Fruit fly (Drosophila melanogaster) whole organism, embryonic: ENCODE measurements around the gene MED14.

Experiments used
- Abd-B ChIP-seq: fragments of 200-800 bp; sonication (Bioruptor generic); optimal IDR thresholded peaks from 2 replicates; lab custom pipeline; 2018; ENCODE audit warnings: missing biosample characterization, mild to moderate bottlenecking, missing genetic modification characterization, moderate library complexity
- Bdp1 ChIP-seq: fragments of 200-800 bp; sonication (Bioruptor generic); optimal IDR thresholded peaks from 3 replicates; lab custom pipeline; 2016; ENCODE audit warnings: missing biosample characterization, missing genetic modification characterization
- CG10366 ChIP-seq: fragments of 200-800 bp; sonication (Bioruptor generic); IDR thresholded peaks from 2 replicates; pipeline ENCODE4 v1.3.6; 2022; ENCODE audit warnings: missing biosample characterization, missing genetic modification characterization
- CG12104 ChIP-seq: fragments of 200-800 bp; sonication (Bioruptor generic); optimal IDR thresholded peaks from 3 replicates; lab custom pipeline; 2016; ENCODE audit warnings: missing biosample characterization, missing genetic modification characterization
- CG9932 ChIP-seq: fragments of 200-800 bp; sonication (Bioruptor generic); IDR thresholded peaks from 2 replicates; pipeline ENCODE4 v1.3.6; 2022; ENCODE audit warnings: missing biosample characterization, missing genetic modification characterization
- CHES-1-like ChIP-seq: fragments of 200-800 bp; sonication (Bioruptor generic); optimal IDR thresholded peaks from 2 replicates; lab custom pipeline; 2016; ENCODE audit warnings: missing biosample characterization, missing genetic modification characterization
- Dip3 ChIP-seq: fragments of 200-800 bp; sonication (Bioruptor generic); optimal IDR thresholded peaks from 3 replicates; lab custom pipeline; 2016; ENCODE audit warnings: missing biosample characterization, missing genetic modification characterization
- Hey ChIP-seq: fragments of 200-800 bp; sonication (Bioruptor generic); optimal IDR thresholded peaks from 3 replicates; lab custom pipeline; 2018; ENCODE audit warnings: missing biosample characterization, mild to moderate bottlenecking, missing genetic modification characterization
- dati ChIP-seq: fragments of 200-800 bp; sonication (Bioruptor generic); IDR thresholded peaks from 2 replicates; pipeline ENCODE4 v1.3.6; 2022; ENCODE audit warnings: missing biosample characterization, missing genetic modification characterization
- fd64A ChIP-seq: fragments of 200-800 bp; sonication (Bioruptor generic); optimal IDR thresholded peaks from 3 replicates; lab custom pipeline; 2018; ENCODE audit warnings: missing biosample characterization, mild to moderate bottlenecking, missing genetic modification characterization
- fu2 ChIP-seq: fragments of 200-800 bp; sonication (Bioruptor generic); optimal IDR thresholded peaks from 2 replicates; lab custom pipeline; 2016; ENCODE audit warnings: missing biosample characterization, missing genetic modification characterization
- lov ChIP-seq, 2 experiments: fragments of 200-800 bp in 1 of 2; fragments of >200 bp in 1 of 2; sonication (Bioruptor generic) in 1 of 2; IDR thresholded peaks in 1 of 2; optimal IDR thresholded peaks in 1 of 2; 2 replicates in 1 of 2; 3 replicates in 1 of 2; pipeline versions ENCODE4 v1.3.6 to Lab custom; 2017 to 2022; ENCODE audit warnings: missing biosample characterization in 1 of 2, missing genetic modification characterization in 1 of 2
- psq ChIP-seq: fragments of 200-800 bp; sonication (Bioruptor generic); optimal IDR thresholded peaks from 2 replicates; lab custom pipeline; 2017; ENCODE audit warnings: missing biosample characterization, missing genetic modification characterization

- TF ChIP-seq dati (GFP tag; lab: Robert Waterston, UW): no peak
- TF ChIP-seq lov (optimal IDR thresholded peaks at IDR 0.05; lab: Kevin White, UChicago): no peak
- TF ChIP-seq lov (GFP tag; IDR thresholded peaks at IDR 0.05; lab: Robert Waterston, UW): no peak
- TF ChIP-seq Bdp1 (GFP tag; lab: Kevin White, UChicago): no peak
- no peak for TF ChIP-seq Hey (tag; lab: Kevin White, UChicago)
- TF ChIP-seq CG9932 (GFP tag; lab: Robert Waterston, UW): no peak
- TF ChIP-seq CG12104 (GFP tag; lab: Kevin White, UChicago): no peak
- no peak for TF ChIP-seq CG10366
- TF ChIP-seq Abd-B (GFP tag; lab: Kevin White, UChicago): no peak
- no peak for TF ChIP-seq psq (GFP tag; lab: Kevin White, UChicago)
- TF ChIP-seq fu2: no peak
- no peak for TF ChIP-seq fd64A (GFP tag; lab: Kevin White, UChicago)
- no peak for TF ChIP-seq CHES-1-like (GFP tag; lab: Kevin White, UChicago)
- TF ChIP-seq Dip3 (GFP tag; lab: Kevin White, UChicago): no peak
Observed at dm6 chr3L:638757-639353, 45.8 kb downstream of the MED14 start.
